Fruit fly (Drosophila melanogaster) whole organism, prepupa: ENCODE measurements around the gene MESR3.

Source experiments
- CG10631 ChIP-seq: fragments of 200-800 bp; sonication (Bioruptor generic); optimal IDR thresholded peaks from 2 replicates; lab custom pipeline; 2016; ENCODE audit warnings: missing biosample characterization, missing genetic modification characterization
- CG10669 ChIP-seq: fragments of 200-800 bp; sonication (Bioruptor generic); optimal IDR thresholded peaks from 3 replicates; lab custom pipeline; 2018; ENCODE audit warnings: missing biosample characterization, mild to moderate bottlenecking, missing genetic modification characterization, moderate library complexity
- CG11762 ChIP-seq: fragments of 200-800 bp; sonication (Bioruptor generic); optimal IDR thresholded peaks from 3 replicates; lab custom pipeline; 2016; ENCODE audit warnings: missing biosample characterization, missing genetic modification characterization; ENCODE audit not compliant: insufficient read depth
- CG15336 ChIP-seq: fragments of 200-800 bp; sonication (Bioruptor generic); IDR thresholded peaks from 2 replicates; pipeline ENCODE4 v1.3.6; 2022; ENCODE audit warnings: missing biosample characterization, missing genetic modification characterization
- CG1621 ChIP-seq: fragments of 200-800 bp; sonication (Bioruptor generic); optimal IDR thresholded peaks from 3 replicates; lab custom pipeline; 2018; ENCODE audit warnings: missing biosample characterization, mild to moderate bottlenecking, missing genetic modification characterization
- CG16779 ChIP-seq: fragments of 200-800 bp; sonication (Bioruptor generic); optimal IDR thresholded peaks from 3 replicates; lab custom pipeline; 2017; ENCODE audit warnings: missing biosample characterization, mild to moderate bottlenecking, missing genetic modification characterization
- CG3032 ChIP-seq: fragments of 200-800 bp; optimal IDR thresholded peaks from 2 replicates; lab custom pipeline; 2019; ENCODE audit warnings: missing biosample characterization, mild to moderate bottlenecking, missing genetic modification characterization, moderate library complexity
- CG31627 ChIP-seq: fragments of 200-800 bp; sonication (Bioruptor generic); optimal IDR thresholded peaks from 3 replicates; lab custom pipeline; 2016; ENCODE audit warnings: missing biosample characterization, missing genetic modification characterization
- CG32006 ChIP-seq: fragments of 200-800 bp; sonication (Bioruptor generic); optimal IDR thresholded peaks from 3 replicates; lab custom pipeline; 2017; ENCODE audit warnings: missing biosample characterization, mild to moderate bottlenecking, missing genetic modification characterization
- CG34406 ChIP-seq: fragments of 200-800 bp; sonication (Bioruptor generic); optimal IDR thresholded peaks from 3 replicates; lab custom pipeline; 2016; ENCODE audit warnings: missing biosample characterization, missing genetic modification characterization
- CG3919 ChIP-seq: fragments of 200-800 bp; sonication (Bioruptor generic); optimal IDR thresholded peaks from 3 replicates; lab custom pipeline; 2016; ENCODE audit warnings: missing biosample characterization, missing genetic modification characterization
- CG4318 ChIP-seq: fragments of 200-800 bp; sonication (Bioruptor generic); optimal IDR thresholded peaks from 3 replicates; lab custom pipeline; 2017; ENCODE audit warnings: missing biosample characterization, mild to moderate bottlenecking, missing genetic modification characterization
- CG6163 ChIP-seq: fragments of 200-800 bp; sonication (Bioruptor generic); IDR thresholded peaks from 3 replicates; pipeline ENCODE4 v1.3.6; 2022; ENCODE audit warnings: missing biosample characterization, missing genetic modification characterization
- CG6276 ChIP-seq: fragments of 200-800 bp; sonication (Bioruptor generic); optimal IDR thresholded peaks from 2 replicates; lab custom pipeline; 2017; ENCODE audit warnings: missing biosample characterization, mild to moderate bottlenecking, missing genetic modification characterization
- CG6808 ChIP-seq: fragments of 200-800 bp; sonication (Bioruptor generic); optimal IDR thresholded peaks from 3 replicates; lab custom pipeline; 2017; ENCODE audit warnings: missing biosample characterization, missing genetic modification characterization, mild to moderate bottlenecking, moderate library complexity, missing genetic modification reagents
- CG7368 ChIP-seq: fragments of 200-800 bp; sonication (Bioruptor generic); optimal IDR thresholded peaks from 3 replicates; lab custom pipeline; 2016; ENCODE audit warnings: missing biosample characterization, missing genetic modification characterization
- CG8119 ChIP-seq: fragments of 200-800 bp; sonication (Bioruptor generic); IDR thresholded peaks from 3 replicates; pipeline ENCODE4 v1.3.6; 2022; ENCODE audit warnings: missing biosample characterization, missing genetic modification characterization
- Eip75B ChIP-seq: fragments of 200-800 bp; sonication (Bioruptor generic); optimal IDR thresholded peaks from 3 replicates; lab custom pipeline; 2016; ENCODE audit warnings: missing biosample characterization, missing genetic modification characterization
- Eip78C ChIP-seq: fragments of 200-800 bp; sonication (Bioruptor generic); peaks from one replicate; lab custom pipeline; 2016; ENCODE audit warnings: missing biosample characterization, missing genetic modification characterization
- Eip93F ChIP-seq: fragments of 200-800 bp; sonication (Bioruptor generic); optimal IDR thresholded peaks from 2 replicates; lab custom pipeline; 2016; ENCODE audit warnings: missing biosample characterization, mild to moderate bottlenecking, missing genetic modification characterization
- Ets21C ChIP-seq: fragments of 200-800 bp; sonication (Bioruptor generic); optimal IDR thresholded peaks from 3 replicates; lab custom pipeline; 2016; ENCODE audit warnings: missing biosample characterization, missing genetic modification characterization
- Ets96B ChIP-seq: fragments of 200-800 bp; optimal IDR thresholded peaks from 2 replicates; lab custom pipeline; 2019; ENCODE audit warnings: missing biosample characterization, mild to moderate bottlenecking, missing genetic modification characterization, moderate library complexity
- Gug ChIP-seq: fragments of 200-800 bp; sonication (Bioruptor generic); IDR thresholded peaks from 2 replicates; pipeline ENCODE4 v1.3.6; 2022; ENCODE audit warnings: missing biosample characterization, missing genetic modification characterization
- Hr38 ChIP-seq: sonication (Bioruptor generic); optimal IDR thresholded peaks from 2 replicates; lab custom pipeline; 2016; ENCODE audit warnings: missing biosample characterization, missing genetic modification characterization
- Hr39 ChIP-seq: fragments of 200-800 bp; sonication (Bioruptor generic); optimal IDR thresholded peaks from 2 replicates; lab custom pipeline; 2016; ENCODE audit warnings: missing biosample characterization, missing genetic modification characterization
- Hr4 ChIP-seq: fragments of 200-800 bp; sonication (Bioruptor generic); optimal IDR thresholded peaks from 3 replicates; lab custom pipeline; 2016; ENCODE audit warnings: missing biosample characterization, missing genetic modification characterization
- Lpt ChIP-seq: fragments of 200-800 bp; sonication (Bioruptor generic); optimal IDR thresholded peaks from 3 replicates; lab custom pipeline; 2016; ENCODE audit warnings: missing biosample characterization, missing genetic modification characterization
- Met ChIP-seq: fragments of 200-800 bp; sonication (Bioruptor generic); optimal IDR thresholded peaks from 3 replicates; lab custom pipeline; 2016; ENCODE audit warnings: missing biosample characterization, missing genetic modification characterization
- OdsH ChIP-seq: fragments of 200-800 bp; sonication (Bioruptor generic); optimal IDR thresholded peaks from 3 replicates; lab custom pipeline; 2016; ENCODE audit warnings: missing biosample characterization, missing genetic modification characterization
- Smox ChIP-seq: fragments of 200-800 bp; sonication (Bioruptor generic); optimal IDR thresholded peaks from 3 replicates; lab custom pipeline; 2016; ENCODE audit warnings: missing biosample characterization, missing genetic modification characterization
- Sox102F ChIP-seq: fragments of 200-800 bp; sonication (Bioruptor generic); optimal IDR thresholded peaks from 2 replicates; lab custom pipeline; 2016; ENCODE audit warnings: missing biosample characterization, mild to moderate bottlenecking, missing genetic modification characterization
- Sox14 ChIP-seq: fragments of 200-800 bp; sonication (Bioruptor generic); optimal IDR thresholded peaks from 3 replicates; lab custom pipeline; 2016; ENCODE audit warnings: missing biosample characterization, missing genetic modification characterization
- Sox15 ChIP-seq: fragments of 200-800 bp; sonication (Bioruptor generic); optimal IDR thresholded peaks from 3 replicates; lab custom pipeline; 2016; ENCODE audit warnings: missing biosample characterization, missing genetic modification characterization
- achi ChIP-seq: fragments of 200-800 bp; sonication (Bioruptor generic); optimal IDR thresholded peaks from 3 replicates; lab custom pipeline; 2016; ENCODE audit warnings: missing biosample characterization, missing genetic modification characterization
- acj6 ChIP-seq: fragments of 200-800 bp; sonication (Bioruptor generic); optimal IDR thresholded peaks from 3 replicates; lab custom pipeline; 2016; ENCODE audit warnings: missing biosample characterization, missing genetic modification characterization
- cyc ChIP-seq: fragments of 200-800 bp; sonication (Bioruptor generic); optimal IDR thresholded peaks from 3 replicates; lab custom pipeline; 2016; ENCODE audit warnings: missing biosample characterization, missing genetic modification characterization
- dac ChIP-seq: fragments of 200-800 bp; sonication (Bioruptor generic); optimal IDR thresholded peaks from 2 replicates; lab custom pipeline; 2017; ENCODE audit warnings: missing biosample characterization, mild to moderate bottlenecking, missing genetic modification characterization
- dsx ChIP-seq: fragments of 200-800 bp; optimal IDR thresholded peaks from 3 replicates; lab custom pipeline; 2019; ENCODE audit warnings: missing biosample characterization, mild to moderate bottlenecking, missing genetic modification characterization, moderate library complexity; ENCODE audit not compliant: poor library complexity, severe bottlenecking
- eg ChIP-seq: fragments of 200-800 bp; sonication (Bioruptor generic); IDR thresholded peaks from 3 replicates; pipeline ENCODE4 v1.3.6; 2022; ENCODE audit warnings: missing biosample characterization, missing genetic modification characterization
- esn ChIP-seq: fragments of 200-800 bp; sonication (Bioruptor generic); optimal IDR thresholded peaks from 2 replicates; lab custom pipeline; 2016; ENCODE audit warnings: missing biosample characterization, mild to moderate bottlenecking, missing genetic modification characterization, moderate library complexity
- fd59A ChIP-seq: fragments of 200-800 bp; sonication (Bioruptor generic); optimal IDR thresholded peaks from 2 replicates; lab custom pipeline; 2017; ENCODE audit warnings: missing biosample characterization, mild to moderate bottlenecking, missing genetic modification characterization, missing genetic modification reagents
- fkh ChIP-seq: fragments of 200-800 bp; sonication (Bioruptor generic); optimal IDR thresholded peaks from 3 replicates; lab custom pipeline; 2017; ENCODE audit warnings: missing biosample characterization, mild to moderate bottlenecking, missing genetic modification characterization, moderate library complexity
- net ChIP-seq: fragments of 200-800 bp; sonication (Bioruptor generic); optimal IDR thresholded peaks from 3 replicates; lab custom pipeline; 2016; ENCODE audit warnings: missing biosample characterization, missing genetic modification characterization
- salr ChIP-seq, 2 experiments: fragments of 200-800 bp; sonication (Bioruptor generic); optimal IDR thresholded peaks; 3 replicates each; lab custom pipeline; 2016 to 2018; ENCODE audit warnings: missing biosample characterization in 2 of 2, missing genetic modification characterization in 2 of 2, mild to moderate bottlenecking in 1 of 2
- spab ChIP-seq: fragments of 200-800 bp; sonication (Bioruptor generic); optimal IDR thresholded peaks from 2 replicates; lab custom pipeline; 2017; ENCODE audit warnings: missing biosample characterization, mild to moderate bottlenecking, missing genetic modification characterization, missing genetic modification reagents
- ss ChIP-seq, 2 experiments: fragments of 200-800 bp; sonication (Bioruptor generic); optimal IDR thresholded peaks; 2 replicates in 1 of 2; 3 replicates in 1 of 2; lab custom pipeline; 2017 to 2018; ENCODE audit warnings: mild to moderate bottlenecking in 2 of 2, missing biosample characterization in 2 of 2, missing genetic modification characterization in 2 of 2, moderate library complexity in 1 of 2
- vri ChIP-seq: fragments of 200-800 bp; sonication (Bioruptor generic); optimal IDR thresholded peaks from 3 replicates; lab custom pipeline; 2016; ENCODE audit warnings: missing biosample characterization, mild to moderate bottlenecking, missing genetic modification characterization

MESR3 gene

dm6 chr2L:18693877-18694723 lies 77.0 kb downstream of the MESR3 start (continued):
- TF ChIP-seq Sox15 (peak; percentile 11), CG34406 (GFP tag; lab: Kevin White, UChicago) (peak; percentile 28), Gug (no peak), CG4318 (no peak), Eip78C (GFP tag; lab: Kevin White, UChicago) (peak; percentile 67), CG31627 (peak; percentile 68), CG10631 (GFP tag; lab: Kevin White, UChicago) (peak; percentile 37), Ets21C (GFP tag; lab: Kevin White, UChicago) (peak; percentile 19), fkh (GFP tag; lab: Kevin White, UChicago) (peak; percentile 26), CG11762 (peak; percentile 27), CG7368 (GFP tag; lab: Kevin White, UChicago) (no peak), net (GFP tag; lab: Kevin White, UChicago) (peak; percentile 51), cyc (GFP tag; lab: Kevin White, UChicago) (peak; percentile 10), CG1621 (no peak), CG15336 (GFP tag; lab: Robert Waterston, UW) (peak; percentile 56; the same call in 1 of the 2 replicates), Sox102F (GFP tag; lab: Kevin White, UChicago) (peak; percentile 70), vri (GFP tag; lab: Kevin White, UChicago) (peak; percentile 58)

DNA sequence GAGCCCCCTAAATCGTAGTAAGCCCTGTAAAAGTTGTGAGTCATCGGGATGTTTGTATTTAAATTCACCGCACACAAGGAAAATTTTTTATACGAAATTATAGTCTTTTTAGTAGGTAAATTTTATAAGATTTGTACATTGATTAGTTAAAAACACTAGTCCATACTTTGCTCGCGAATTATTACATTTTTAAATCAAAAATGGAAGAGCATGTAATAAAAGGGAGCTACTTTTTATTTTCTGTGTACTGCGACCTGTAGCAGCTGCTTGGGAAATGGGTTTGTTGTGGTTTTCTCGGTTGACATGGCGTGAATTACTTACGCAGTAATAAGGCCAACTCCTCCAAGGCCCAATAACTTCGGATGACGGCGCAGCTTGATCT lies 77.7 kb downstream of the MESR3 start:
- peak; percentile 13 for TF ChIP-seq Lpt (GFP tag; lab: Kevin White, UChicago)
- TF ChIP-seq dsx: no peak
- TF ChIP-seq Eip93F (GFP tag; lab: Kevin White, UChicago): no peak
- TF ChIP-seq CG6276 (GFP tag; lab: Kevin White, UChicago): no peak
- TF ChIP-seq Gug: 0 out of 2 replicates have a peak, but pooled peaks have one; percentile 26
- TF ChIP-seq Ets96B (tag; lab: Kevin White, UChicago): peak; percentile 58
- peak; percentile 73 for TF ChIP-seq acj6 (GFP tag; lab: Kevin White, UChicago)
- TF ChIP-seq eg (GFP tag; lab: Robert Waterston, UW): peak; percentile 64; the same call in 2 of the 3 replicates
- TF ChIP-seq CG6163 (GFP tag; lab: Robert Waterston, UW): peak; percentile 84
- TF ChIP-seq cyc (GFP tag; lab: Kevin White, UChicago): peak; percentile 29
- TF ChIP-seq fkh (GFP tag; lab: Kevin White, UChicago): no peak
- no peak for TF ChIP-seq ss (GFP tag; optimal IDR thresholded peaks at IDR 0.05; lab: Kevin White, UChicago)
- TF ChIP-seq CG7368 (GFP tag; lab: Kevin White, UChicago): no peak
- peak; percentile 77 for TF ChIP-seq CG8119
- peak; percentile 65 for TF ChIP-seq Hr4 (GFP tag; lab: Kevin White, UChicago)
- TF ChIP-seq spab (GFP tag; lab: Kevin White, UChicago): no peak
- peak; percentile 9 for TF ChIP-seq CG11762
- peak; percentile 27 for TF ChIP-seq CG10669 (GFP tag; lab: Kevin White, UChicago)
- peak; percentile 66 for TF ChIP-seq CG32006 (GFP tag; lab: Kevin White, UChicago)
- TF ChIP-seq CG10631 (GFP tag; lab: Kevin White, UChicago): peak; percentile 53
- peak; percentile 59 for TF ChIP-seq CG15336 (GFP tag; lab: Robert Waterston, UW)
- TF ChIP-seq Met: no peak
- peak; percentile 58 for TF ChIP-seq Eip75B (GFP tag; lab: Kevin White, UChicago)
- no peak for TF ChIP-seq CG6808 (GFP tag; lab: Kevin White, UChicago)
- TF ChIP-seq CG3032: peak; percentile 7
- TF ChIP-seq fd59A (GFP tag; lab: Kevin White, UChicago): no peak
- TF ChIP-seq OdsH (GFP tag; lab: Kevin White, UChicago): peak; percentile 66
- TF ChIP-seq CG31627: peak; percentile 39
- peak; percentile 43 for TF ChIP-seq net (GFP tag; lab: Kevin White, UChicago)
- peak; percentile 44 for TF ChIP-seq Hr39 (GFP tag; lab: Kevin White, UChicago)
- TF ChIP-seq salr (GFP tag; optimal IDR thresholded peaks at IDR 0.05; lab: Kevin White, UChicago): peak in 1 of 2 experiments; percentile 28
- TF ChIP-seq dac (GFP tag; lab: Kevin White, UChicago): no peak
- TF ChIP-seq CG34406 (GFP tag; lab: Kevin White, UChicago): peak; percentile 35
- TF ChIP-seq Smox (GFP tag; lab: Kevin White, UChicago): peak; percentile 39
- TF ChIP-seq achi (GFP tag; lab: Kevin White, UChicago): peak; percentile 48
- TF ChIP-seq Sox14: peak; percentile 51
- TF ChIP-seq CG3919 (GFP tag; lab: Kevin White, UChicago): peak; percentile 43
- peak; percentile 54 for TF ChIP-seq esn (GFP tag; lab: Kevin White, UChicago)
- TF ChIP-seq Hr38: no peak
- no peak for TF ChIP-seq CG16779
